Fruit fly (Drosophila melanogaster) whole organism, pupa: ENCODE data around the gene ninaG.

Experiments used
- CG10348 ChIP-seq: fragments of 200-800 bp; sonication (Bioruptor generic); IDR thresholded peaks from 2 replicates; pipeline ENCODE4 v1.3.6; 2022; ENCODE audit warnings: missing biosample characterization, missing genetic modification characterization
- CG12605 ChIP-seq: fragments of 200-800 bp; sonication (Bioruptor generic); IDR thresholded peaks from 2 replicates; pipeline ENCODE4 v1.3.6; 2022; ENCODE audit warnings: missing biosample characterization, missing genetic modification characterization
- CG14655 ChIP-seq: fragments of 200-800 bp; sonication (Bioruptor generic); optimal IDR thresholded peaks from 3 replicates; lab custom pipeline; 2017; ENCODE audit warnings: mild to moderate bottlenecking, missing biosample characterization, missing genetic modification reagents, missing genetic modification characterization
- CG15710 ChIP-seq: fragments of 200-800 bp; sonication (Bioruptor generic); optimal IDR thresholded peaks from 2 replicates; lab custom pipeline; 2018; ENCODE audit warnings: missing biosample characterization, mild to moderate bottlenecking, missing genetic modification characterization, moderate library complexity
- CG17806 ChIP-seq: fragments of 200-800 bp; sonication (Bioruptor generic); optimal IDR thresholded peaks from 2 replicates; lab custom pipeline; 2018; ENCODE audit warnings: missing biosample characterization, mild to moderate bottlenecking, missing genetic modification characterization, moderate library complexity
- CG32121 ChIP-seq: fragments of 200-800 bp; sonication (Bioruptor generic); IDR thresholded peaks from 2 replicates; pipeline ENCODE4 v1.3.6; 2022; ENCODE audit warnings: missing biosample characterization, missing genetic modification characterization
- CG34367 ChIP-seq: fragments of 200-800 bp; sonication (Bioruptor generic); optimal IDR thresholded peaks from 2 replicates; lab custom pipeline; 2018; ENCODE audit warnings: missing biosample characterization, mild to moderate bottlenecking, missing genetic modification characterization
- CG4496 ChIP-seq: fragments of 200-800 bp; sonication (Bioruptor generic); IDR thresholded peaks from 3 replicates; pipeline ENCODE4 v1.3.6; 2022; ENCODE audit warnings: missing biosample characterization, missing genetic modification characterization
- CG8301 ChIP-seq: fragments of 200-800 bp; sonication (Bioruptor generic); optimal IDR thresholded peaks from 2 replicates; lab custom pipeline; 2018; ENCODE audit warnings: missing biosample characterization, mild to moderate bottlenecking, missing genetic modification characterization
- CG9948 ChIP-seq: fragments of 200-800 bp; sonication (Bioruptor generic); optimal IDR thresholded peaks from 2 replicates; lab custom pipeline; 2018; ENCODE audit warnings: missing biosample characterization, mild to moderate bottlenecking, missing genetic modification characterization, moderate library complexity
- EcR ChIP-seq: fragments of 200-800 bp; sonication (Bioruptor generic); optimal IDR thresholded peaks from 3 replicates; lab custom pipeline; 2019; ENCODE audit warnings: missing biosample characterization, missing genetic modification characterization, mild to moderate bottlenecking, moderate library complexity, missing genetic modification reagents
- Snoo ChIP-seq: fragments of 200-800 bp; sonication (Bioruptor generic); optimal IDR thresholded peaks from 3 replicates; lab custom pipeline; 2017; ENCODE audit warnings: missing biosample characterization, mild to moderate bottlenecking, missing genetic modification characterization, inconsistent platforms
- fd96Ca ChIP-seq: fragments of 200-800 bp; sonication (Bioruptor generic); IDR thresholded peaks from 3 replicates; pipeline ENCODE4 v1.3.6; 2022; ENCODE audit warnings: missing biosample characterization, missing genetic modification characterization
- rn ChIP-seq: fragments of 200-800 bp; sonication (Bioruptor generic); IDR thresholded peaks from 2 replicates; pipeline ENCODE4 v1.3.6; 2022; ENCODE audit warnings: missing biosample characterization, missing genetic modification characterization

dm6 chr3R:11395541-11395940 lies 26.0 kb downstream of the ninaG start:
- TF ChIP-seq CG15710 (tag; lab: Kevin White, UChicago) (no peak), Snoo (tag; lab: Kevin White, UChicago) (no peak), CG8301 (tag; lab: Kevin White, UChicago) (no peak), CG14655 (GFP tag; lab: Kevin White, UChicago) (no peak), EcR (GFP tag; lab: Kevin White, UChicago) (no peak), CG12605 (GFP tag; lab: Robert Waterston, UW) (no peak), CG10348 (GFP tag; lab: Robert Waterston, UW) (no peak), CG34367 (no peak), rn (GFP tag; lab: Robert Waterston, UW) (no peak), CG9948 (no peak), CG17806 (tag; lab: Kevin White, UChicago) (no peak), CG32121 (GFP tag; lab: Robert Waterston, UW) (no peak), CG4496 (GFP tag; lab: Robert Waterston, UW) (no peak), fd96Ca (GFP tag; lab: Robert Waterston, UW) (no peak)
